Worm (Caenorhabditis elegans) whole organism, L2 larva: ENCODE results near the gene F32H5.1.

Experiments used
- alr-1 ChIP-seq: fragments of 150-350 bp; optimal IDR thresholded peaks from 2 replicates; lab custom pipeline; 2014; ENCODE audit warnings: missing biosample characterization, missing genetic modification characterization
- blmp-1 ChIP-seq: sonication (generic microtip); optimal IDR thresholded peaks from 2 replicates; lab custom pipeline; 2017; ENCODE audit warnings: missing genetic modification characterization, mild to moderate bottlenecking, missing compliant biosample characterization, antibody characterized with exemption, moderate library complexity; ENCODE audit not compliant: insufficient read depth
- lin-11 ChIP-seq: fragments of 150-350 bp; sonication (generic microtip); optimal IDR thresholded peaks from 2 replicates; lab custom pipeline; 2014; ENCODE audit warnings: missing biosample characterization, missing genetic modification characterization, inconsistent platforms, mixed read lengths
- mab-5 ChIP-seq: fragments of 150-350 bp; optimal IDR thresholded peaks from 2 replicates; lab custom pipeline; 2014; ENCODE audit warnings: missing biosample characterization, missing genetic modification characterization
- mdl-1 ChIP-seq, 2 experiments: fragments of 150-350 bp in 1 of 2; sonication (generic microtip) in 1 of 2; optimal IDR thresholded peaks; 2 replicates each; lab custom pipeline; 2017; ENCODE audit warnings: missing biosample characterization in 2 of 2, missing genetic modification characterization in 2 of 2
- snpc-4 ChIP-seq: fragments of 150-350 bp; optimal IDR thresholded peaks from 2 replicates; lab custom pipeline; 2014; ENCODE audit warnings: missing biosample characterization, missing genetic modification characterization

DNA sequence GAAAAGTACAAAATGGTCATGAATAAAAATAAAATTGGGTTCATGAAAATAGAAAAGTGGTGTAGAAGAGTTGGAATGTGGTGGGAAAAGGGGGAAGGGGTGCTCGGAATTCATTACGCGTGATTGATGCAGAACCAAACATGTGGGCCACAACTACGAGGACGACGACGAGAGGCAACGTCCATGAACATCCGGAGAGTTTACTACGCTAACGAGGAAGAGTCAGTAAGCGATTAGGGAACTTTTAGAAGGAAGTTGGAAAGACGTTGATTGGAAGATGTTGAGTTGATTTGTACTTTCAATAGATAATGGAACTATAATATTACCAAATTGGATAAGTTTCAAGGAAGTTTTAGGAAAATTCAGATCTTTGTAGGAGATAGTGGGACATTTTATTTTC is 43.8 kb upstream of the F32H5.1 start:
- TF ChIP-seq mab-5 (tag; lab: Kevin White, UChicago) (no peak), snpc-4 (tag; lab: Kevin White, UChicago) (no peak), blmp-1 (tag; lab: Kevin White, UChicago) (no peak), alr-1 (no peak), mdl-1 (tag; optimal IDR thresholded peaks at IDR 0.05; lab: Kevin White, UChicago) (no peak), lin-11 (tag; lab: Kevin White, UChicago) (no peak)
